Worm (Caenorhabditis elegans): ENCODE measurements around the gene adal-1.

ce11 chrII:6901795-6902194 lies 8.4 kb upstream of the adal-1 start, which contains the start of gene psmd-9:
- TF ChIP-seq hlh-1 (tag; optimal IDR thresholded peaks at IDR 0.05) (no peak), nhr-12 (tag; optimal IDR thresholded peaks at IDR 0.05) (no peak), lsy-2 (tag; optimal IDR thresholded peaks at IDR 0.05) (no peak), unc-62 (GFP tag; optimal IDR thresholded peaks at IDR 0.05) (no peak), nhr-76 (tag; optimal IDR thresholded peaks at IDR 0.05) (no peak), ztf-11 (tag; optimal IDR thresholded peaks at IDR 0.05) (no peak)

Data from whole organism, mixed stage, embryonic.